Fruit fly (Drosophila melanogaster) whole organism, embryonic: ENCODE measurements around the gene TRAM.

Experiments used
- ATbp ChIP-seq: fragments of 200-800 bp; sonication (Bioruptor generic); optimal IDR thresholded peaks from 2 replicates; lab custom pipeline; 2017; ENCODE audit warnings: missing biosample characterization, mild to moderate bottlenecking, missing genetic modification characterization, missing genetic modification reagents
- Atf3 ChIP-seq: fragments of 200-800 bp; sonication (Bioruptor generic); optimal IDR thresholded peaks from 3 replicates; lab custom pipeline; 2016; ENCODE audit warnings: missing biosample characterization, missing genetic modification characterization
- CG10321 ChIP-seq: fragments of 200-800 bp; sonication (Bioruptor generic); IDR thresholded peaks from 2 replicates; pipeline ENCODE4 v1.3.6; 2022; ENCODE audit warnings: missing biosample characterization, missing genetic modification characterization
- CG10959 ChIP-seq: fragments of 200-800 bp; sonication (Bioruptor generic); IDR thresholded peaks from 2 replicates; pipeline ENCODE4 v1.3.6; 2022; ENCODE audit warnings: missing biosample characterization, missing genetic modification characterization
- CG11093 ChIP-seq: fragments of 200-800 bp; sonication (Bioruptor generic); IDR thresholded peaks from 3 replicates; pipeline ENCODE4 v1.3.6; 2022; ENCODE audit warnings: missing biosample characterization, missing genetic modification characterization
- CG12942 ChIP-seq: fragments of 200-800 bp; sonication (Bioruptor generic); optimal IDR thresholded peaks from 3 replicates; lab custom pipeline; 2016; ENCODE audit warnings: missing biosample characterization, missing genetic modification characterization
- CG13123 ChIP-seq: fragments of 200-800 bp; sonication (Bioruptor generic); optimal IDR thresholded peaks from 2 replicates; lab custom pipeline; 2016; ENCODE audit warnings: missing biosample characterization, missing genetic modification characterization
- CG13424 ChIP-seq: fragments of 200-800 bp; sonication (Bioruptor generic); optimal IDR thresholded peaks from 2 replicates; lab custom pipeline; 2019; ENCODE audit warnings: missing biosample characterization, mild to moderate bottlenecking, missing genetic modification characterization, moderate library complexity
- CG15269 ChIP-seq: fragments of 200-800 bp; sonication (Bioruptor generic); optimal IDR thresholded peaks from 2 replicates; lab custom pipeline; 2018; ENCODE audit warnings: missing biosample characterization, mild to moderate bottlenecking, missing genetic modification characterization, moderate library complexity
- CG1529 ChIP-seq: fragments of 200-800 bp; sonication (Bioruptor generic); optimal IDR thresholded peaks from 3 replicates; lab custom pipeline; 2018; ENCODE audit warnings: missing biosample characterization, missing genetic modification characterization
- CG1602 ChIP-seq: fragments of 200-800 bp; sonication (Bioruptor generic); optimal IDR thresholded peaks from 3 replicates; lab custom pipeline; 2016; ENCODE audit warnings: missing biosample characterization, missing genetic modification characterization
- CG17802 ChIP-seq: fragments of 200-800 bp; sonication (Bioruptor generic); optimal IDR thresholded peaks from 2 replicates; lab custom pipeline; 2018; ENCODE audit warnings: missing biosample characterization, mild to moderate bottlenecking, missing genetic modification characterization, moderate library complexity
- CG17829 ChIP-seq: fragments of 200-800 bp; optimal IDR thresholded peaks from 2 replicates; lab custom pipeline; 2019; ENCODE audit warnings: missing biosample characterization, mild to moderate bottlenecking, missing genetic modification characterization, moderate library complexity
- CG18476 ChIP-seq: fragments of 200-800 bp; sonication (Bioruptor generic); optimal IDR thresholded peaks from 2 replicates; lab custom pipeline; 2016; ENCODE audit warnings: missing biosample characterization, mild to moderate bottlenecking, missing genetic modification characterization
- CG18619 ChIP-seq: fragments of 200-800 bp; sonication (Bioruptor generic); optimal IDR thresholded peaks from 3 replicates; lab custom pipeline; 2017; ENCODE audit warnings: missing biosample characterization, mild to moderate bottlenecking, missing genetic modification characterization
- CG2889 ChIP-seq: fragments of 200-800 bp; sonication (Bioruptor generic); IDR thresholded peaks from 3 replicates; pipeline ENCODE4 v1.3.6; 2022; ENCODE audit warnings: missing biosample characterization, missing genetic modification characterization
- CG30020 ChIP-seq: fragments of 200-800 bp; optimal IDR thresholded peaks from 2 replicates; lab custom pipeline; 2019; ENCODE audit warnings: missing biosample characterization, mild to moderate bottlenecking, missing genetic modification characterization, moderate library complexity
- CG30403 ChIP-seq: fragments of 200-800 bp; sonication (Bioruptor generic); optimal IDR thresholded peaks from 3 replicates; lab custom pipeline; 2016; ENCODE audit warnings: missing biosample characterization, missing genetic modification characterization
- CG30431 ChIP-seq: fragments of 200-800 bp; sonication (Bioruptor generic); optimal IDR thresholded peaks from 2 replicates; lab custom pipeline; 2017; ENCODE audit warnings: missing biosample characterization, missing genetic modification characterization
- CG33213 ChIP-seq: fragments of 200-800 bp; sonication (Bioruptor generic); optimal IDR thresholded peaks from 3 replicates; lab custom pipeline; 2016; ENCODE audit warnings: missing biosample characterization, missing genetic modification characterization
- CG34224 ChIP-seq: fragments of 200-800 bp; sonication (Bioruptor generic); IDR thresholded peaks from 3 replicates; pipeline ENCODE4 v1.3.6; 2022; ENCODE audit warnings: missing biosample characterization, missing genetic modification characterization; ENCODE audit not compliant: partially characterized antibody
- CG3838 ChIP-seq: fragments of 200-800 bp; sonication (Bioruptor generic); optimal IDR thresholded peaks from 3 replicates; lab custom pipeline; 2016; ENCODE audit warnings: missing biosample characterization, missing genetic modification characterization
- CG4404 ChIP-seq: fragments of 200-800 bp; sonication (Bioruptor generic); IDR thresholded peaks from 2 replicates; pipeline ENCODE4 v1.3.6; 2022; ENCODE audit warnings: missing biosample characterization, missing genetic modification characterization
- CG4617 ChIP-seq: fragments of 200-800 bp; sonication (Bioruptor generic); optimal IDR thresholded peaks from 3 replicates; lab custom pipeline; 2016; ENCODE audit warnings: missing biosample characterization, missing genetic modification characterization, borderline replicate concordance
- CG6272 ChIP-seq: fragments of 200-800 bp; sonication (Bioruptor generic); IDR thresholded peaks from 2 replicates; pipeline ENCODE4 v1.3.6; 2022; ENCODE audit warnings: missing biosample characterization, missing genetic modification characterization
- Camta ChIP-seq: fragments of 200-800 bp; sonication (Bioruptor generic); optimal IDR thresholded peaks from 2 replicates; lab custom pipeline; 2016; ENCODE audit warnings: missing biosample characterization, missing genetic modification characterization
- CrebB ChIP-seq: fragments of 200-800 bp; sonication (Bioruptor generic); optimal IDR thresholded peaks from 3 replicates; lab custom pipeline; 2018; ENCODE audit warnings: missing biosample characterization, mild to moderate bottlenecking, missing genetic modification characterization
- Fer3 ChIP-seq: fragments of 200-800 bp; sonication (Bioruptor generic); optimal IDR thresholded peaks from 2 replicates; lab custom pipeline; 2018; ENCODE audit warnings: missing biosample characterization, mild to moderate bottlenecking, missing genetic modification characterization, moderate library complexity
- Gsc ChIP-seq: fragments of 200-800 bp; sonication (Bioruptor generic); IDR thresholded peaks from 2 replicates; pipeline ENCODE4 v1.3.6; 2022; ENCODE audit warnings: missing biosample characterization, missing genetic modification characterization
- HHEX ChIP-seq: fragments of 200-800 bp; sonication (Bioruptor generic); optimal IDR thresholded peaks from 3 replicates; lab custom pipeline; 2017; ENCODE audit warnings: missing biosample characterization, mild to moderate bottlenecking, missing genetic modification characterization, missing genetic modification reagents
- MBD-R2 ChIP-seq: fragments of 200-800 bp; sonication (Bioruptor generic); IDR thresholded peaks from 2 replicates; pipeline ENCODE4 v1.3.6; 2022; ENCODE audit warnings: missing biosample characterization, missing genetic modification characterization
- Rfx ChIP-seq: fragments of 200-800 bp; sonication (Bioruptor generic); IDR thresholded peaks from 2 replicates; pipeline ENCODE4 v1.3.6; 2022; ENCODE audit warnings: missing biosample characterization, missing genetic modification characterization
- Sin3A ChIP-seq: fragments of >200 bp; optimal IDR thresholded peaks from 2 replicates; lab custom pipeline; 2018
- crp ChIP-seq, 2 experiments: fragments of 200-800 bp; sonication (Bioruptor generic); optimal IDR thresholded peaks; 2 replicates in 1 of 2; 3 replicates in 1 of 2; lab custom pipeline; 2017; ENCODE audit warnings: missing biosample characterization in 2 of 2, missing genetic modification characterization in 2 of 2, mild to moderate bottlenecking in 1 of 2, moderate library complexity in 1 of 2
- da ChIP-seq: fragments of 200-800 bp; sonication (Bioruptor generic); optimal IDR thresholded peaks from 2 replicates; lab custom pipeline; 2016; ENCODE audit warnings: missing biosample characterization, missing genetic modification characterization
- dpn ChIP-seq, 2 experiments: fragments of 200-800 bp; sonication (Bioruptor generic); optimal IDR thresholded peaks; 3 replicates each; lab custom pipeline; 2016; ENCODE audit warnings: missing biosample characterization in 2 of 2, missing genetic modification characterization in 2 of 2
- ems ChIP-seq: fragments of 200-800 bp; sonication (Bioruptor generic); optimal IDR thresholded peaks from 3 replicates; lab custom pipeline; 2016; ENCODE audit warnings: missing biosample characterization, missing genetic modification characterization
- ewg ChIP-seq: fragments of 200-800 bp; sonication (Bioruptor generic); optimal IDR thresholded peaks from 3 replicates; lab custom pipeline; 2017; ENCODE audit warnings: mild to moderate bottlenecking, missing biosample characterization, missing genetic modification reagents, missing genetic modification characterization
- exex ChIP-seq: fragments of 200-800 bp; sonication (Bioruptor generic); optimal IDR thresholded peaks from 4 replicates; lab custom pipeline; 2018; ENCODE audit warnings: missing biosample characterization, mild to moderate bottlenecking, missing genetic modification characterization, moderate library complexity
- jing ChIP-seq: fragments of 200-800 bp; sonication (Bioruptor generic); optimal IDR thresholded peaks from 2 replicates; lab custom pipeline; 2018; ENCODE audit warnings: missing biosample characterization, mild to moderate bottlenecking, missing genetic modification characterization
- lab ChIP-seq: fragments of 200-800 bp; sonication (Bioruptor generic); optimal IDR thresholded peaks from 3 replicates; lab custom pipeline; 2017; ENCODE audit warnings: missing biosample characterization, missing genetic modification characterization, mild to moderate bottlenecking, moderate library complexity, missing genetic modification reagents
- nom ChIP-seq: fragments of 200-800 bp; sonication (Bioruptor generic); optimal IDR thresholded peaks from 2 replicates; lab custom pipeline; 2017; ENCODE audit warnings: missing biosample characterization, missing genetic modification characterization, mild to moderate bottlenecking, moderate library complexity, missing genetic modification reagents
- peb ChIP-seq: fragments of 200-800 bp; sonication (Bioruptor generic); IDR thresholded peaks from 2 replicates; pipeline ENCODE4 v1.3.6; 2022; ENCODE audit warnings: missing biosample characterization, missing genetic modification characterization
- seq ChIP-seq: fragments of 200-800 bp; sonication (Bioruptor generic); IDR thresholded peaks from 2 replicates; pipeline ENCODE4 v1.3.6; 2022; ENCODE audit warnings: missing biosample characterization, missing genetic modification characterization
- stc ChIP-seq: fragments of 200-800 bp; sonication (Bioruptor generic); IDR thresholded peaks from 2 replicates; pipeline ENCODE4 v1.3.6; 2022; ENCODE audit warnings: missing biosample characterization, missing genetic modification characterization
- tx ChIP-seq: fragments of 200-800 bp; sonication (Bioruptor generic); optimal IDR thresholded peaks from 2 replicates; lab custom pipeline; 2016; ENCODE audit warnings: missing biosample characterization, missing genetic modification characterization
- vfl ChIP-seq: fragments of 200-800 bp; sonication (Bioruptor generic); optimal IDR thresholded peaks from 2 replicates; lab custom pipeline; 2016; ENCODE audit warnings: missing biosample characterization, missing genetic modification characterization
- wek ChIP-seq: fragments of 200-800 bp; sonication (Bioruptor generic); optimal IDR thresholded peaks from 3 replicates; lab custom pipeline; 2018; ENCODE audit warnings: missing biosample characterization, mild to moderate bottlenecking, missing genetic modification characterization, moderate library complexity
- z ChIP-seq: fragments of 200-800 bp; sonication (Bioruptor generic); IDR thresholded peaks from 3 replicates; pipeline ENCODE4 v1.3.6; 2022; ENCODE audit warnings: missing biosample characterization, missing genetic modification characterization

TRAM gene

DNA sequence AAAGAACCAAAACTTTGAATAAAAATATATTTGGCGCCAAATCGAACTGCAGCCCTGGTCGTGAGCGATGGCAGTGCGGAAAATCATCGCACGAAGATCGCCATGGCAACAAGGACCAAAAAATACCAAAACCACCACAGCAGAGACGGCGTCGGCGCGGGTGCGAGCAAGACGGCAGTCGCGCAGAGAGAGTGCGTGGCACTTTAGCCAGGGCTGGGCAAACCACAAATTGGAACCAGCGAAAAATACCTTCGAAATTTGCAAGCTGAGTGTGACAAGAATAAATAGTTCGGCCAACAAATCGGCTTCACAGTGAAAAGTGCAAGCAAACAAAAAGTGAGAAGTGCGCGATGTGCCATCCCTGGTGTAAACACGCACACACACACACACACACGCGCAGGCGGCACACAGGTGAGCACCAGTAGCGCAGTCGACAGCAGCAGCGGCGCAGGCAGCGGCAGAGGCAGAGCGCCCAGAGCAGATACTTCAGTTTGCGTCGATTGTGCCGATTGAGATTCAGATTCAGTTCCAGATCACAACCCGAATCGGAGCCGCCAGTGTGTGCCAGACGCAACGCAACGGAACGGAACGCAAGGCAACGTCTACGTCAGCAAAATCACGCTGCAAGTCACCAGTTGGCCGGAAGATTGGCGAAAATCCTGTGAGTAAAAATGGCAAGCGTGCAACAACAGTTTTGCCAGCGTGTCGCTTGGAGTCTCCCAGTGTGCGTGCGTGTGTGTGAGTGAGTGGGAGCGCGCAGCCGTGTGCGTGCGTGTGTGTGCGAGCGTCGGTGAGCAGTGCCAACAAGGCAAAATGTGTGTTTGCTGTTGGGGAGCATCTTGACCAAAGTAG lies at the start of gene TRAM (continued):
- TF ChIP-seq Fer3 (peak; percentile 97), CG10321 (peak; percentile 91), crp (GFP tag; optimal IDR thresholded peaks at IDR 0.05; lab: Kevin White, UChicago) (peak in 1 of 2 experiments; percentile 76), dpn (GFP tag; optimal IDR thresholded peaks at IDR 0.05; lab: Kevin White, UChicago) (peak; percentile 98 to 99), CG17829 (tag; lab: Kevin White, UChicago) (peak; percentile 99), CG13123 (peak; percentile 96), CG1602 (GFP tag; lab: Kevin White, UChicago) (peak; percentile 97), CG30431 (GFP tag; lab: Kevin White, UChicago) (peak; percentile 98), ewg (GFP tag; lab: Kevin White, UChicago) (peak; percentile 99), CG4617 (GFP tag; lab: Kevin White, UChicago) (peak; percentile 99), stc (GFP tag; lab: Robert Waterston, UW) (peak; percentile 98), nom (GFP tag; lab: Kevin White, UChicago) (peak; percentile 98), seq (GFP tag; lab: Robert Waterston, UW) (peak; percentile 99), Gsc (GFP tag; lab: Robert Waterston, UW) (peak; percentile 96), CG30403 (peak; percentile 98), CG6272 (GFP tag; lab: Robert Waterston, UW) (peak; percentile 98), CG4404 (GFP tag; lab: Robert Waterston, UW) (peak; percentile 99), CG34224 (peak; percentile 68), jing (GFP tag; lab: Kevin White, UChicago) (peak; percentile 97), da (GFP tag; lab: Kevin White, UChicago) (peak; percentile 98), peb (GFP tag; lab: Robert Waterston, UW) (peak; percentile 98), exex (tag; lab: Kevin White, UChicago) (peak; percentile 84), lab (GFP tag; lab: Kevin White, UChicago) (peak; percentile 99), CG13424 (tag; lab: Kevin White, UChicago) (peak; percentile 98), Sin3A (lab: Kevin White, UChicago) (peak; percentile 92), CG3838 (GFP tag; lab: Kevin White, UChicago) (peak; percentile 97), CG17802 (tag; lab: Kevin White, UChicago) (peak; percentile 89), CG30020 (tag; lab: Kevin White, UChicago) (peak; percentile 85), ems (GFP tag; lab: Kevin White, UChicago) (peak; percentile 97), wek (GFP tag; lab: Kevin White, UChicago) (peak; percentile 94), MBD-R2 (GFP tag; lab: Robert Waterston, UW) (peak; percentile 99), CG18476 (peak; percentile 94), Camta (GFP tag; lab: Kevin White, UChicago) (peak; percentile 97), CG2889 (GFP tag; lab: Robert Waterston, UW) (peak; percentile 99), z (GFP tag; lab: Robert Waterston, UW) (peak; percentile 78; the same call in 2 of the 3 replicates), tx (GFP tag; lab: Kevin White, UChicago) (peak; percentile 98), CG11093 (GFP tag; lab: Robert Waterston, UW) (peak; percentile 98), HHEX (GFP tag; lab: Kevin White, UChicago) (peak; percentile 99), CG12942 (GFP tag; lab: Kevin White, UChicago) (peak; percentile 98), ATbp (GFP tag; lab: Kevin White, UChicago) (peak; percentile 98), vfl (peak; percentile 96), CG10959 (GFP tag; lab: Robert Waterston, UW) (peak; percentile 98), CG18619 (GFP tag; lab: Kevin White, UChicago) (peak; percentile 99), Rfx (peak; percentile 99), CrebB (tag; lab: Kevin White, UChicago) (peak; percentile 97), CG15269 (peak; percentile 98), CG33213 (peak; percentile 98), Atf3 (GFP tag; lab: Kevin White, UChicago) (peak; percentile 98), CG1529 (GFP tag; lab: Kevin White, UChicago) (peak; percentile 98)
